Worm (Caenorhabditis elegans): ENCODE measurements around the gene F01F1.15.

ce11 chrIII:5845483-5845882 lies 23.8 kb downstream of the F01F1.15 start:
- TF ChIP-seq aly-1 (tag; optimal IDR thresholded peaks at IDR 0.05) (no peak), sea-1 (GFP tag; conservative IDR thresholded peaks at IDR 0.05) (no peak), tra-4 (tag; optimal IDR thresholded peaks at IDR 0.05) (no peak), tbx-37 (GFP tag; conservative IDR thresholded peaks at IDR 0.05) (no peak), ama-1 (optimal IDR thresholded peaks at IDR 0.05) (no peak), ceh-13 (GFP tag; optimal IDR thresholded peaks at IDR 0.05) (no peak)
